Worm (Caenorhabditis elegans) whole organism, L4 larva: Measurements from ENCODE around the gene phat-8.

Experiments
- F10B5.3 ChIP-seq: sonication (generic microtip); optimal IDR thresholded peaks from 2 replicates; lab custom pipeline; 2016; ENCODE audit warnings: mild to moderate bottlenecking, missing genetic modification characterization, missing compliant biosample characterization
- F26F4.8 ChIP-seq: fragments of 200-800 bp; sonication (Bioruptor generic); conservative IDR thresholded peaks from 2 replicates; pipeline ENCODE4 v1.3.6; 2022; ENCODE audit warnings: missing genetic modification characterization, missing compliant biosample characterization
- F37D6.2 ChIP-seq: sonication (generic microtip); optimal IDR thresholded peaks from 2 replicates; lab custom pipeline; 2016; ENCODE audit warnings: mild to moderate bottlenecking, missing genetic modification characterization, missing compliant biosample characterization
- T20F7.1 ChIP-seq: fragments of 200-800 bp; sonication (Bioruptor generic); optimal IDR thresholded peaks from 2 replicates; lab custom pipeline; 2018; ENCODE audit warnings: mild to moderate bottlenecking, missing genetic modification characterization, missing compliant biosample characterization
- Y48G9A.11 ChIP-seq: fragments of 200-800 bp; sonication (Bioruptor generic); IDR thresholded peaks from 2 replicates; pipeline ENCODE4 v1.3.6; 2022; ENCODE audit warnings: missing genetic modification reagents, missing genetic modification characterization, missing compliant biosample characterization
- ZK546.5 ChIP-seq, 2 experiments: sonication (generic microtip); optimal IDR thresholded peaks; 2 replicates each; lab custom pipeline; 2017; ENCODE audit warnings: missing biosample characterization in 2 of 2, missing genetic modification characterization in 2 of 2
- aha-1 ChIP-seq: fragments of 150-350 bp; peaks from one replicate; lab custom pipeline; 2014; ENCODE audit warnings: missing biosample characterization, missing genetic modification characterization
- ama-1 ChIP-seq: fragments of 150-350 bp; optimal IDR thresholded peaks from 2 replicates; lab custom pipeline; 2014; ENCODE audit warnings: inconsistent platforms, mixed read lengths
- arid-1 ChIP-seq: fragments of 200-800 bp; sonication (Bioruptor generic); conservative IDR thresholded peaks from 2 replicates; pipeline ENCODE4 v1.3.6; 2022; ENCODE audit warnings: missing genetic modification reagents, missing genetic modification characterization, missing compliant biosample characterization
- ceh-20 ChIP-seq: fragments of 200-800 bp; sonication (Bioruptor generic); IDR thresholded peaks from 2 replicates; pipeline ENCODE4 v1.3.6; 2022; ENCODE audit warnings: missing genetic modification reagents, missing genetic modification characterization, missing compliant biosample characterization
- ceh-28 ChIP-seq: fragments of 150-350 bp; optimal IDR thresholded peaks from 2 replicates; lab custom pipeline; 2014; ENCODE audit warnings: missing biosample characterization, missing genetic modification reagents, missing genetic modification characterization
- cey-2 ChIP-seq: sonication (generic microtip); optimal IDR thresholded peaks from 3 replicates; lab custom pipeline; 2017; ENCODE audit warnings: missing genetic modification characterization, mild to moderate bottlenecking, missing compliant biosample characterization, antibody characterized with exemption, borderline replicate concordance; ENCODE audit not compliant: insufficient read depth
- ctbp-1 ChIP-seq: fragments of 200-800 bp; sonication (Bioruptor generic); IDR thresholded peaks from 2 replicates; pipeline ENCODE4 v1.3.6; 2022; ENCODE audit warnings: missing genetic modification reagents, missing genetic modification characterization, missing compliant biosample characterization
- daf-12 ChIP-seq: fragments of 150-350 bp; optimal IDR thresholded peaks from 2 replicates; lab custom pipeline; 2014; ENCODE audit warnings: missing biosample characterization, missing genetic modification reagents, missing genetic modification characterization
- daf-19 ChIP-seq: fragments of 200-800 bp; sonication (Bioruptor generic); conservative IDR thresholded peaks from 2 replicates; pipeline ENCODE4 v1.3.6; 2022; ENCODE audit warnings: missing genetic modification characterization, missing compliant biosample characterization
- dmd-6 ChIP-seq: fragments of 200-800 bp; sonication (Bioruptor generic); IDR thresholded peaks from 2 replicates; pipeline ENCODE4 v1.3.6; 2022; ENCODE audit warnings: missing genetic modification reagents, missing genetic modification characterization, missing compliant biosample characterization
- dmd-9 ChIP-seq: fragments of 200-800 bp; sonication (Bioruptor generic); IDR thresholded peaks from 2 replicates; pipeline ENCODE4 v1.3.6; 2022; ENCODE audit warnings: missing genetic modification reagents, missing genetic modification characterization, missing compliant biosample characterization
- dpl-1 ChIP-seq: fragments of 150-350 bp; optimal IDR thresholded peaks from 2 replicates; lab custom pipeline; 2014; ENCODE audit warnings: missing biosample characterization, missing genetic modification reagents, missing genetic modification characterization
- egl-27 ChIP-seq: sonication (generic microtip); optimal IDR thresholded peaks from 3 replicates; lab custom pipeline; 2017; ENCODE audit warnings: missing biosample characterization, missing genetic modification reagents, missing genetic modification characterization
- egl-43 ChIP-seq: fragments of 200-800 bp; sonication (Bioruptor generic); IDR thresholded peaks from 2 replicates; pipeline ENCODE4 v1.3.6; 2022; ENCODE audit warnings: missing genetic modification reagents, missing genetic modification characterization, missing compliant biosample characterization
- fkh-10 ChIP-seq: fragments of 150-350 bp; optimal IDR thresholded peaks from 2 replicates; lab custom pipeline; 2014; ENCODE audit warnings: missing biosample characterization, missing genetic modification reagents, missing genetic modification characterization
- fos-1 ChIP-seq: fragments of 150-350 bp; optimal IDR thresholded peaks from 2 replicates; lab custom pipeline; 2014; ENCODE audit warnings: missing biosample characterization, missing genetic modification characterization
- hif-1 ChIP-seq, 2 experiments: sonication (generic microtip); optimal IDR thresholded peaks; 2 replicates each; lab custom pipeline; 2016 to 2017; ENCODE audit warnings: missing compliant biosample characterization in 2 of 2, missing genetic modification characterization in 2 of 2, missing genetic modification reagents in 2 of 2, missing genotype in 2 of 2, mild to moderate bottlenecking in 1 of 2
- hlh-30 ChIP-seq: sonication (generic microtip); optimal IDR thresholded peaks from 2 replicates; lab custom pipeline; 2017; ENCODE audit warnings: antibody characterized with exemption, mild to moderate bottlenecking, missing genetic modification characterization, missing compliant biosample characterization; ENCODE audit not compliant: insufficient read depth
- hmg-1.1 ChIP-seq: fragments of 200-800 bp; sonication (Bioruptor generic); IDR thresholded peaks from 2 replicates; pipeline ENCODE4 v1.3.6; 2022; ENCODE audit warnings: missing genetic modification reagents, missing genetic modification characterization, missing compliant biosample characterization
- jun-1 ChIP-seq: fragments of 150-350 bp; optimal IDR thresholded peaks from 2 replicates; lab custom pipeline; 2014; ENCODE audit warnings: missing biosample characterization, missing genetic modification reagents, missing genetic modification characterization
- lin-13 ChIP-seq: fragments of 150-350 bp; optimal IDR thresholded peaks from 2 replicates; lab custom pipeline; 2014; ENCODE audit warnings: missing biosample characterization, missing genetic modification reagents, missing genetic modification characterization
- lin-15B ChIP-seq: fragments of 150-350 bp; sonication (generic microtip); optimal IDR thresholded peaks from 3 replicates; lab custom pipeline; 2014; ENCODE audit warnings: missing biosample characterization, missing genetic modification characterization
- lin-29 ChIP-seq: fragments of 200-800 bp; sonication (Bioruptor generic); IDR thresholded peaks from 2 replicates; pipeline ENCODE4 v1.3.6; 2022; ENCODE audit warnings: missing genetic modification reagents, missing genetic modification characterization, missing compliant biosample characterization
- lin-38 ChIP-seq: fragments of 200-800 bp; sonication (Bioruptor generic); IDR thresholded peaks from 2 replicates; pipeline ENCODE4 v1.3.6; 2022; ENCODE audit warnings: missing genetic modification reagents, missing genetic modification characterization, missing compliant biosample characterization
- lin-39 ChIP-seq: fragments of 150-350 bp; optimal IDR thresholded peaks from 2 replicates; lab custom pipeline; 2014; ENCODE audit warnings: missing biosample characterization, missing genetic modification reagents, missing genetic modification characterization
- mes-2 ChIP-seq: sonication (generic microtip); optimal IDR thresholded peaks from 2 replicates; lab custom pipeline; 2016; ENCODE audit warnings: missing genotype, mild to moderate bottlenecking, missing genetic modification characterization, missing compliant biosample characterization; ENCODE audit not compliant: poor library complexity, severe bottlenecking
- mxl-2 ChIP-seq: fragments of 200-800 bp; sonication (Bioruptor generic); conservative IDR thresholded peaks from 2 replicates; pipeline ENCODE4 v1.3.6; 2022; ENCODE audit warnings: missing genetic modification reagents, missing genetic modification characterization, missing compliant biosample characterization
- mxl-3 ChIP-seq: fragments of 200-800 bp; sonication (Bioruptor generic); optimal IDR thresholded peaks from 2 replicates; lab custom pipeline; 2018; ENCODE audit warnings: mild to moderate bottlenecking, missing genetic modification characterization, missing compliant biosample characterization
- nhr-10 ChIP-seq: fragments of 150-350 bp; optimal IDR thresholded peaks from 2 replicates; lab custom pipeline; 2014; ENCODE audit warnings: missing biosample characterization, missing genetic modification characterization
- nhr-111 ChIP-seq: fragments of 200-800 bp; sonication (Bioruptor generic); optimal IDR thresholded peaks from 2 replicates; lab custom pipeline; 2018; ENCODE audit warnings: mild to moderate bottlenecking, missing genetic modification characterization, missing compliant biosample characterization
- nhr-76 ChIP-seq: fragments of 150-350 bp; optimal IDR thresholded peaks from 2 replicates; lab custom pipeline; 2014; ENCODE audit warnings: missing biosample characterization, missing genetic modification characterization
- php-3 ChIP-seq: fragments of 200-800 bp; sonication (Bioruptor generic); IDR thresholded peaks from 2 replicates; pipeline ENCODE4 v1.3.6; 2022; ENCODE audit warnings: missing genetic modification reagents, missing genetic modification characterization, missing compliant biosample characterization
- rbr-2 ChIP-seq: sonication (generic microtip); optimal IDR thresholded peaks from 2 replicates; lab custom pipeline; 2016; ENCODE audit warnings: missing genotype, missing genetic modification characterization, missing compliant biosample characterization
- saeg-2 ChIP-seq: fragments of 200-800 bp; sonication (Bioruptor generic); IDR thresholded peaks from 2 replicates; pipeline ENCODE4 v1.3.6; 2022; ENCODE audit warnings: missing genetic modification reagents, missing genetic modification characterization, missing compliant biosample characterization
- snpc-4 ChIP-seq: fragments of 150-350 bp; optimal IDR thresholded peaks from 2 replicates; lab custom pipeline; 2014; ENCODE audit warnings: missing biosample characterization, missing genetic modification characterization
- spr-1 ChIP-seq: sonication (generic microtip); optimal IDR thresholded peaks from 2 replicates; lab custom pipeline; 2016; ENCODE audit warnings: mild to moderate bottlenecking, missing genetic modification characterization, missing compliant biosample characterization
- spr-3 ChIP-seq: fragments of 200-800 bp; sonication (Bioruptor generic); optimal IDR thresholded peaks from 2 replicates; lab custom pipeline; 2018; ENCODE audit warnings: mild to moderate bottlenecking, missing genetic modification characterization, missing compliant biosample characterization
- unc-62 ChIP-seq, 3 experiments: fragments of 150-350 bp in 1 of 3; sonication (generic microtip); optimal IDR thresholded peaks in 2 of 3; peaks in 1 of 3; 1 replicate in 1 of 3; 2 replicates in 2 of 3; lab custom pipeline; 2014 to 2017; ENCODE audit warnings: missing biosample characterization in 3 of 3, missing genetic modification characterization in 3 of 3, missing genetic modification reagents in 3 of 3, missing genotype in 1 of 3
- zfp-2 ChIP-seq: sonication (generic microtip); optimal IDR thresholded peaks from 2 replicates; lab custom pipeline; 2016; ENCODE audit warnings: mild to moderate bottlenecking, missing genetic modification characterization, missing compliant biosample characterization
- zfp-3 ChIP-seq: fragments of 200-800 bp; sonication (Bioruptor generic); conservative IDR thresholded peaks from 2 replicates; pipeline ENCODE4 v1.3.6; 2022; ENCODE audit warnings: missing genetic modification reagents, missing genetic modification characterization, missing compliant biosample characterization
- zip-11 ChIP-seq: fragments of 200-800 bp; sonication (Bioruptor generic); IDR thresholded peaks from 2 replicates; pipeline ENCODE4 v1.3.6; 2022; ENCODE audit warnings: missing genetic modification characterization, missing compliant biosample characterization
- zip-2 ChIP-seq: fragments of 150-350 bp; optimal IDR thresholded peaks from 2 replicates; lab custom pipeline; 2014; ENCODE audit warnings: missing biosample characterization, missing genetic modification characterization
- ztf-11 ChIP-seq: fragments of 150-350 bp; optimal IDR thresholded peaks from 2 replicates; lab custom pipeline; 2014; ENCODE audit warnings: missing biosample characterization, missing genetic modification characterization

Gene phat-8

DNA sequence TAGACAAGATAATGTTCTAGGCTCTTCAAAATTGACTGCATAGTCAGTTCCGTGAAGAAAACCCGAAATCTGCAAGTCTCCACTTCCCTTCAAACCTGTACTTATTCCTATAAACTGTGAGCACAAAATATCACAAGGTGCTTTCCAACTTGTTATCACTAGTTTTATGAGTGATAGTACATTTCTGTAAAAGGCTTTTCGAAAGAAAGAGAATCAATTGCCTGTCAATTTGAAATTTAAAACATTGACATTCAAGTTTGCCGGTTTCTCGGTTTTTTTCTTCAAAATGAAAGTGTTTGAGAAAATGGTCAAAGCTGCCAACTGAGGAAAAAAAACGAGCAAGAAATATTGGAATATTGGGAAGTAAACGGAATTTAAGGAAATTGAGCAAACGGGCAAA lies 46.4 kb downstream of the phat-8 start (continued):
- peak in 1 of 2 experiments; percentile 47 for TF ChIP-seq unc-62 (GFP tag; optimal IDR thresholded peaks at IDR 0.05 in 1 of 2; lab: Kevin White, UChicago)
- no peak for TF ChIP-seq unc-62 (tag; optimal IDR thresholded peaks at IDR 0.05; lab: Kevin White, UChicago)
- no peak for TF ChIP-seq nhr-111 (GFP tag; lab: Kevin White, UChicago)
- no peak for TF ChIP-seq F26F4.8 (GFP tag; lab: Robert Waterston, UW)
- no peak for TF ChIP-seq mes-2
- TF ChIP-seq hlh-30 (tag; lab: Kevin White, UChicago): no peak
- TF ChIP-seq hmg-1.1 (GFP tag; lab: Robert Waterston, UW): no peak
- no peak for TF ChIP-seq egl-27 (tag; lab: Kevin White, UChicago)
- TF ChIP-seq fkh-10 (GFP tag; lab: Kevin White, UChicago): no peak
- peak; percentile 38; the same call in 1 of the 2 replicates for TF ChIP-seq php-3 (GFP tag; lab: Robert Waterston, UW)
- no peak for TF ChIP-seq lin-15B (tag; lab: Kevin White, UChicago)
- no peak for TF ChIP-seq zfp-3 (GFP tag; lab: Robert Waterston, UW)

DNA sequence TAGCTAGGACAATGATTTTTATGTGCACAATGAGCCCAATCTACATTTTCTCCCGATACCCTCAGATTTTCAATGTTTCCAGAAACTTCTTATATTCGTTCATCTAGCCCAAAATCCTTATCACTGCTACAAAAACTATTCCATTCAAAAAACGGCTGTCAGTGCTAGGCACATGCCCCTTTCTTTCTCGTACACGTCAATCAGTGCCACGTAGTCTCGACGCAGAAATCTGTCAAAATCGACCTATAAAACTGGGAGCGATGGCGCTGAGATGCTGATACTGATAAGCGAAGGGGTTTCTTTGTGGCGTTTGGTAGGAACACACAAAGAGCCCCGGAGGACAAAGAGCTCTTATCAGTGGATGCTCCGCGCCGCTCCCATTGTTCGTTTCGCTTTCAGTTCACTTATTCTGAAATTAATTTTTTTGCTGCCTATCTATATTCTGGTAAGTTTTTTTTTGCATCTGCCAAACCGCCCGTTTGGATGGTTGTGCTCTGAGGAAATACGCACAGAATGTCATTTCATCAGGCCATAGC lies 47.3 kb downstream of the phat-8 start, which contains the start of gene srh-70:
srh-70 (minus strand) TSS at position 51 of the 536 bp plus-strand sequence.
- TF ChIP-seq dmd-9 (GFP tag; lab: Robert Waterston, UW) (no peak), aha-1 (tag; lab: Kevin White, UChicago) (peak; percentile 74), zip-2 (tag; lab: Kevin White, UChicago) (no peak), daf-12 (tag; lab: Kevin White, UChicago) (no peak), zfp-2 (tag; lab: Kevin White, UChicago) (no peak), Y48G9A.11 (GFP tag; lab: Robert Waterston, UW) (no peak), ceh-20 (GFP tag; lab: Robert Waterston, UW) (no peak), nhr-76 (no peak), arid-1 (GFP tag; lab: Robert Waterston, UW) (no peak), dpl-1 (GFP tag; lab: Kevin White, UChicago) (no peak), ztf-11 (no peak), F10B5.3 (tag; lab: Kevin White, UChicago) (no peak), ctbp-1 (GFP tag; lab: Robert Waterston, UW) (peak; percentile 44; the same call in 1 of the 2 replicates), hif-1 (tag; optimal IDR thresholded peaks at IDR 0.05; lab: Kevin White, UChicago) (peak; percentile 31 to 36), mxl-3 (GFP tag; lab: Kevin White, UChicago) (no peak), egl-43 (GFP tag; lab: Robert Waterston, UW) (0 out of 2 replicates have a peak, but pooled peaks have one; percentile 46), fos-1 (tag; lab: Kevin White, UChicago) (peak; percentile 15), spr-1 (tag; lab: Kevin White, UChicago) (peak; percentile 36), mes-2 (peak; percentile 40), T20F7.1 (GFP tag; lab: Kevin White, UChicago) (peak; percentile 71), zip-11 (GFP tag; lab: Robert Waterston, UW) (no peak), spr-3 (GFP tag; lab: Kevin White, UChicago) (no peak), F37D6.2 (tag; lab: Kevin White, UChicago) (no peak), lin-13 (GFP tag; lab: Kevin White, UChicago) (no peak), ceh-28 (tag; lab: Kevin White, UChicago) (no peak), saeg-2 (GFP tag; lab: Robert Waterston, UW) (peak; percentile 82; the same call in 1 of the 2 replicates), F26F4.8 (GFP tag; lab: Robert Waterston, UW) (no peak), lin-38 (GFP tag; lab: Robert Waterston, UW) (0 out of 2 replicates have a peak, but pooled peaks have one; percentile 50), ama-1 (lab: Kevin White, UChicago) (peak; percentile 74), rbr-2 (tag; lab: Kevin White, UChicago) (no peak), lin-29 (GFP tag; lab: Robert Waterston, UW) (no peak), ZK546.5 (tag; optimal IDR thresholded peaks at IDR 0.05; lab: Kevin White, UChicago) (no peak), lin-39 (tag; lab: Kevin White, UChicago) (no peak), cey-2 (no peak), nhr-10 (tag; lab: Kevin White, UChicago) (no peak), daf-19 (GFP tag; lab: Robert Waterston, UW) (no peak), dmd-6 (peak; percentile 98), mxl-2 (GFP tag; lab: Robert Waterston, UW) (peak; percentile 70), jun-1 (tag; lab: Kevin White, UChicago) (peak; percentile 2), snpc-4 (tag; lab: Kevin White, UChicago) (no peak)
